Fruit fly (Drosophila melanogaster) whole organism, embryonic: ENCODE data around the gene CG3748.

Experiments
- B-H2 ChIP-seq: fragments of 200-800 bp; sonication (Bioruptor generic); optimal IDR thresholded peaks from 2 replicates; lab custom pipeline; 2018; ENCODE audit warnings: missing biosample characterization, mild to moderate bottlenecking, missing genetic modification characterization
- CG10543 ChIP-seq: fragments of 200-800 bp; sonication (Bioruptor generic); optimal IDR thresholded peaks from 3 replicates; lab custom pipeline; 2017; ENCODE audit warnings: missing biosample characterization, mild to moderate bottlenecking, missing genetic modification characterization, moderate library complexity
- CG11456 ChIP-seq: fragments of 200-800 bp; sonication (Bioruptor generic); IDR thresholded peaks from 3 replicates; pipeline ENCODE4 v1.3.6; 2022; ENCODE audit warnings: missing biosample characterization, missing genetic modification characterization
- CG11504 ChIP-seq: fragments of 200-800 bp; sonication (Bioruptor generic); optimal IDR thresholded peaks from 3 replicates; lab custom pipeline; 2019; ENCODE audit warnings: missing biosample characterization, mild to moderate bottlenecking, missing genetic modification characterization, moderate library complexity
- CG11723 ChIP-seq: fragments of 200-800 bp; sonication (Bioruptor generic); optimal IDR thresholded peaks from 2 replicates; lab custom pipeline; 2017; ENCODE audit warnings: missing biosample characterization, mild to moderate bottlenecking, missing genetic modification characterization
- CG12659 ChIP-seq: fragments of 200-800 bp; sonication (Bioruptor generic); optimal IDR thresholded peaks from 3 replicates; lab custom pipeline; 2017; ENCODE audit warnings: mild to moderate bottlenecking, missing biosample characterization, missing genetic modification reagents, missing genetic modification characterization
- CG13424 ChIP-seq: fragments of 200-800 bp; sonication (Bioruptor generic); optimal IDR thresholded peaks from 2 replicates; lab custom pipeline; 2019; ENCODE audit warnings: missing biosample characterization, mild to moderate bottlenecking, missing genetic modification characterization, moderate library complexity
- CG1832 ChIP-seq: fragments of 200-800 bp; sonication (Bioruptor generic); optimal IDR thresholded peaks from 2 replicates; lab custom pipeline; 2017; ENCODE audit warnings: missing biosample characterization, mild to moderate bottlenecking, missing genetic modification characterization, inconsistent platforms
- CG2116 ChIP-seq: fragments of 200-800 bp; sonication (Bioruptor generic); optimal IDR thresholded peaks from 3 replicates; lab custom pipeline; 2018; ENCODE audit warnings: missing biosample characterization, mild to moderate bottlenecking, missing genetic modification characterization
- CG31388 ChIP-seq: fragments of 200-800 bp; sonication (Bioruptor generic); optimal IDR thresholded peaks from 2 replicates; lab custom pipeline; 2016; ENCODE audit warnings: missing biosample characterization, missing genetic modification characterization
- CG3163 ChIP-seq: fragments of 200-800 bp; sonication (Bioruptor generic); optimal IDR thresholded peaks from 3 replicates; lab custom pipeline; 2016; ENCODE audit warnings: missing biosample characterization, missing genetic modification characterization
- CG33557 ChIP-seq: fragments of 200-800 bp; sonication (Bioruptor generic); optimal IDR thresholded peaks from 2 replicates; lab custom pipeline; 2019; ENCODE audit warnings: missing biosample characterization, mild to moderate bottlenecking, missing genetic modification characterization, moderate library complexity
- CG4328 ChIP-seq: fragments of 200-800 bp; sonication (Bioruptor generic); optimal IDR thresholded peaks from 3 replicates; lab custom pipeline; 2017; ENCODE audit warnings: missing biosample characterization, missing genetic modification reagents, missing genetic modification characterization
- CG4404 ChIP-seq: fragments of 200-800 bp; sonication (Bioruptor generic); IDR thresholded peaks from 2 replicates; pipeline ENCODE4 v1.3.6; 2022; ENCODE audit warnings: missing biosample characterization, missing genetic modification characterization
- CG4424 ChIP-seq: fragments of 200-800 bp; sonication (Bioruptor generic); optimal IDR thresholded peaks from 3 replicates; lab custom pipeline; 2016; ENCODE audit warnings: missing biosample characterization, missing genetic modification characterization
- CG6272 ChIP-seq: fragments of 200-800 bp; sonication (Bioruptor generic); IDR thresholded peaks from 2 replicates; pipeline ENCODE4 v1.3.6; 2022; ENCODE audit warnings: missing biosample characterization, missing genetic modification characterization
- CG7357 ChIP-seq: fragments of 200-800 bp; sonication (Bioruptor generic); IDR thresholded peaks from 3 replicates; pipeline ENCODE4 v1.3.6; 2022; ENCODE audit warnings: missing biosample characterization, missing genetic modification characterization
- CG8359 ChIP-seq: fragments of 200-800 bp; sonication (Bioruptor generic); optimal IDR thresholded peaks from 2 replicates; lab custom pipeline; 2017; ENCODE audit warnings: missing biosample characterization, mild to moderate bottlenecking, missing genetic modification characterization, borderline replicate concordance
- CG9932 ChIP-seq: fragments of 200-800 bp; sonication (Bioruptor generic); IDR thresholded peaks from 2 replicates; pipeline ENCODE4 v1.3.6; 2022; ENCODE audit warnings: missing biosample characterization, missing genetic modification characterization
- Dek ChIP-seq: fragments of 200-800 bp; sonication (Bioruptor generic); optimal IDR thresholded peaks from 3 replicates; lab custom pipeline; 2019; ENCODE audit warnings: missing biosample characterization, mild to moderate bottlenecking, missing genetic modification characterization, moderate library complexity
- Dip3 ChIP-seq: fragments of 200-800 bp; sonication (Bioruptor generic); optimal IDR thresholded peaks from 3 replicates; lab custom pipeline; 2016; ENCODE audit warnings: missing biosample characterization, missing genetic modification characterization
- Doc2 ChIP-seq: fragments of 200-800 bp; sonication (Bioruptor generic); IDR thresholded peaks from 2 replicates; pipeline ENCODE4 v1.3.6; 2022; ENCODE audit warnings: missing biosample characterization, missing genetic modification characterization
- Dref ChIP-seq: fragments of 200-800 bp; sonication (Bioruptor generic); IDR thresholded peaks from 2 replicates; pipeline ENCODE4 v1.3.6; 2022; ENCODE audit warnings: missing biosample characterization, missing genetic modification characterization
- Drgx ChIP-seq: fragments of 200-800 bp; sonication (Bioruptor generic); IDR thresholded peaks from 2 replicates; pipeline ENCODE4 v1.3.6; 2022; ENCODE audit warnings: missing biosample characterization, missing genetic modification characterization
- Fer1 ChIP-seq: fragments of 200-800 bp; sonication (Bioruptor generic); optimal IDR thresholded peaks from 2 replicates; lab custom pipeline; 2017; ENCODE audit warnings: missing biosample characterization, mild to moderate bottlenecking, missing genetic modification characterization
- H15 ChIP-seq: fragments of 200-800 bp; sonication (Bioruptor generic); IDR thresholded peaks from 3 replicates; pipeline ENCODE4 v1.3.6; 2022; ENCODE audit warnings: missing biosample characterization, missing genetic modification characterization
- HHEX ChIP-seq: fragments of 200-800 bp; sonication (Bioruptor generic); optimal IDR thresholded peaks from 3 replicates; lab custom pipeline; 2017; ENCODE audit warnings: missing biosample characterization, mild to moderate bottlenecking, missing genetic modification characterization, missing genetic modification reagents
- Hr39 ChIP-seq: fragments of >200 bp; optimal IDR thresholded peaks from 2 replicates; lab custom pipeline; 2017
- Lhr ChIP-seq: fragments of 200-800 bp; sonication (Bioruptor generic); optimal IDR thresholded peaks from 3 replicates; lab custom pipeline; 2017; ENCODE audit warnings: mild to moderate bottlenecking, missing biosample characterization, missing genetic modification reagents, missing genetic modification characterization
- Max ChIP-seq: fragments of 200-800 bp; sonication (Bioruptor generic); optimal IDR thresholded peaks from 2 replicates; lab custom pipeline; 2016; ENCODE audit warnings: missing biosample characterization, mild to moderate bottlenecking, missing genetic modification characterization
- NFAT ChIP-seq: fragments of 200-800 bp; sonication (Bioruptor generic); IDR thresholded peaks from 2 replicates; pipeline ENCODE4 v1.3.6; 2022; ENCODE audit warnings: missing biosample characterization, missing genetic modification characterization
- Nf-YA ChIP-seq: fragments of 200-800 bp; sonication (Bioruptor generic); IDR thresholded peaks from 2 replicates; pipeline ENCODE4 v1.3.6; 2022; ENCODE audit warnings: missing biosample characterization, missing genetic modification characterization
- Ptx1 ChIP-seq: fragments of 200-800 bp; sonication (Bioruptor generic); IDR thresholded peaks from 2 replicates; pipeline ENCODE4 v1.3.6; 2022; ENCODE audit warnings: missing biosample characterization, missing genetic modification characterization
- Rfx ChIP-seq: fragments of 200-800 bp; sonication (Bioruptor generic); IDR thresholded peaks from 2 replicates; pipeline ENCODE4 v1.3.6; 2022; ENCODE audit warnings: missing biosample characterization, missing genetic modification characterization
- al ChIP-seq: fragments of 200-800 bp; sonication (Bioruptor generic); IDR thresholded peaks from 2 replicates; pipeline ENCODE4 v1.3.6; 2022; ENCODE audit warnings: missing biosample characterization, missing genetic modification characterization
- ase ChIP-seq: fragments of 200-800 bp; sonication (Bioruptor generic); IDR thresholded peaks from 3 replicates; pipeline ENCODE4 v1.3.6; 2022; ENCODE audit warnings: missing biosample characterization, missing genetic modification characterization
- bcd ChIP-seq: fragments of 200-800 bp; sonication (Bioruptor generic); optimal IDR thresholded peaks from 2 replicates; lab custom pipeline; 2017; ENCODE audit warnings: missing biosample characterization, mild to moderate bottlenecking, missing genetic modification characterization
- eyg ChIP-seq: fragments of 200-800 bp; sonication (Bioruptor generic); optimal IDR thresholded peaks from 3 replicates; lab custom pipeline; 2016; ENCODE audit warnings: missing biosample characterization, missing genetic modification characterization
- fd3F ChIP-seq: fragments of 200-800 bp; sonication (Bioruptor generic); optimal IDR thresholded peaks from 2 replicates; lab custom pipeline; 2018; ENCODE audit warnings: missing biosample characterization, mild to moderate bottlenecking, missing genetic modification characterization, moderate library complexity
- hth ChIP-seq: fragments of >200 bp; optimal IDR thresholded peaks from 2 replicates; lab custom pipeline; 2017; ENCODE audit warnings: inconsistent platforms
- jigr1 ChIP-seq: fragments of 200-800 bp; sonication (Bioruptor generic); IDR thresholded peaks from 3 replicates; pipeline ENCODE4 v1.3.6; 2022; ENCODE audit warnings: missing biosample characterization, missing genetic modification characterization
- lmd ChIP-seq: fragments of 200-800 bp; sonication (Bioruptor generic); IDR thresholded peaks from 2 replicates; pipeline ENCODE4 v1.3.6; 2022; ENCODE audit warnings: missing biosample characterization, missing genetic modification characterization
- maf-S ChIP-seq: fragments of 200-800 bp; sonication (Bioruptor generic); optimal IDR thresholded peaks from 2 replicates; lab custom pipeline; 2016; ENCODE audit warnings: missing biosample characterization, missing genetic modification characterization
- nmo ChIP-seq: fragments of 200-800 bp; sonication (Bioruptor generic); optimal IDR thresholded peaks from 2 replicates; lab custom pipeline; 2018; ENCODE audit warnings: missing biosample characterization, mild to moderate bottlenecking, missing genetic modification characterization, moderate library complexity
- otp ChIP-seq: fragments of 200-800 bp; sonication (Bioruptor generic); IDR thresholded peaks from 3 replicates; pipeline ENCODE4, ENCODE4 v1.3.6; 2022; ENCODE audit warnings: missing biosample characterization, missing genetic modification characterization
- slbo ChIP-seq: fragments of 200-800 bp; sonication (Bioruptor generic); IDR thresholded peaks from 2 replicates; pipeline ENCODE4 v1.3.6; 2022; ENCODE audit warnings: missing biosample characterization, missing genetic modification characterization
- trh ChIP-seq: fragments of 200-800 bp; sonication (Bioruptor generic); optimal IDR thresholded peaks from 2 replicates; lab custom pipeline; 2016; ENCODE audit warnings: missing biosample characterization, missing genetic modification characterization
- unpg ChIP-seq: fragments of 200-800 bp; sonication (Bioruptor generic); optimal IDR thresholded peaks from 3 replicates; lab custom pipeline; 2018; ENCODE audit warnings: missing biosample characterization, mild to moderate bottlenecking, missing genetic modification characterization, moderate library complexity
- vvl ChIP-seq: fragments of 200-800 bp; sonication (Bioruptor generic); IDR thresholded peaks from 2 replicates; pipeline ENCODE4 v1.3.6; 2022; ENCODE audit warnings: missing biosample characterization, missing genetic modification characterization

CG3748 gene

DNA sequence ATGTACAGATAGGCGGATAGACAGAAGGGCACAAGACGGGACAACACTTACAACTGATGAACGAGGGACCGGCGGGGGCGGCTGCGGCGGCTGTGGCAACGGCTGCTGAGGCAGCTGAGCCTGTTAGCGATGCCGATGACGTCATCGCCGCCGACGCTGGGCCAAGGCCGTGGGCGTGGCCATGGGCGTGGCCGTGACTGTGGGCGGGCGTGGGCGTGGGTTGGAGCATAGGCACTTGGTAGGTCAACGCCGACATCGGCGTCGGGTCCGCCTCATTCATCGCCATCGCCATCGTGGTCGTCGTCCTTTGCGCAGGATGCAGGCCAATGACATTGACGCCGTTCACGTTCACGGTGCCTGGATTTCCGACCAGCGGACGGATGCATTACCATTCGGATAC, 35.2 kb downstream of the CG3748 start:
- TF ChIP-seq hth (no peak), Dref (GFP tag; lab: Robert Waterston, UW) (0 out of 2 replicates have a peak, but pooled peaks have one; percentile 21), CG11504 (tag; lab: Kevin White, UChicago) (no peak), CG31388 (no peak), CG11456 (GFP tag; lab: Robert Waterston, UW) (0 out of 3 replicates have a peak, but pooled peaks have one; percentile 44), Nf-YA (GFP tag; lab: Robert Waterston, UW) (0 out of 2 replicates have a peak, but pooled peaks have one; percentile 15), Lhr (GFP tag; lab: Kevin White, UChicago) (no peak), CG9932 (GFP tag; lab: Robert Waterston, UW) (0 out of 2 replicates have a peak, but pooled peaks have one; percentile 24), slbo (GFP tag; lab: Robert Waterston, UW) (0 out of 2 replicates have a peak, but pooled peaks have one; percentile 28), jigr1 (0 out of 3 replicates have a peak, but pooled peaks have one; percentile 22), Hr39 (lab: Kevin White, UChicago) (peak; percentile 94), CG6272 (0 out of 2 replicates have a peak, but pooled peaks have one; percentile 35), CG4424 (GFP tag; lab: Kevin White, UChicago) (no peak), eyg (no peak), CG33557 (GFP tag; lab: Kevin White, UChicago) (no peak), CG1832 (peak; percentile 7), Doc2 (0 out of 2 replicates have a peak, but pooled peaks have one; percentile 7), CG2116 (GFP tag; lab: Kevin White, UChicago) (no peak), CG7357 (GFP tag; lab: Robert Waterston, UW) (0 out of 3 replicates have a peak, but pooled peaks have one; percentile 22), Dip3 (GFP tag; lab: Kevin White, UChicago) (no peak), CG4404 (GFP tag; lab: Robert Waterston, UW) (0 out of 2 replicates have a peak, but pooled peaks have one; percentile 32)

DNA sequence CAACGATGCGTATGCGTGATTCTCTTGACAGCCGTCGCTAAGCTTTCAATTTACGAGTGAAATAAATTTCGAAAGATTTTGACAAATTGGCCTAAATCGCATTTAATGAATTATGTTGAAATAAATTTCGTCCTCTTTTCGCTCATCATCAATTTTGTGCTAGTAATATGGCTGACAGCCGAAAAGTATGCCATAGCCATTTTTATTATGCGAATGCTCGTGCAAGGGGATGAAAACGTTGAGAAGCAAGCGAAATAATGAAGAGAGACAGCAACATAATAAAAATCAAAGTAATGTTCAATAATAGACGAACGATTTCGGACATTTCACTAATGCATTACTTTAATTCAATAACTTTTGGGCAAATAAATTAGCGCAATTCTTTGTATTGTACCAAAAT, 43.6 kb downstream of the CG3748 start:
- peak; percentile 46 for TF ChIP-seq CG8359 (GFP tag; lab: Kevin White, UChicago)
- TF ChIP-seq Max (GFP tag; lab: Kevin White, UChicago) = no peak
- no peak for TF ChIP-seq nmo (GFP tag; lab: Kevin White, UChicago)

DNA sequence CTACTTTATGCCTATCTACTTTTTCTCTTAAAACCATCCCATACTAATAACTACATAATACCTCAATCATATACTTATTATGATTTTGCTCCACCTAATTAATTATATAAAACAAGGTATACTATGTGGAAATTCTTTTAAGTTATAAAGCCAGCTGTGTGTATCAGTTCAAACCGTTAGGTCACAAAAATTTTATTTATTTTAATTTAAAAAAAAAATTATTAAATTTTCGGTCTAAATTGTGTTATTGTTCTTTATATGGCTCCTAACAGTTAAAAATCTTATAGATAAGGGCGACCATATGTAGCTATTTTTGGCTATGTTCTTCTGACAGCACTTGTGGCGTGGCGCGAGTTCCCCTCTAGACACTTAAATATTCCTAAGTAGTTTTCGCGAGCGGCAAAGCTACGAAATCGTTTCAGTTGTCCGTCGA, 44.6 kb downstream of the CG3748 start, which contains the start of gene Aldh:
Gene Aldh, plus strand, starts transcription at position 150 of the 433 bp plus-strand sequence.
- TF ChIP-seq ase (GFP tag; lab: Robert Waterston, UW) (no peak), NFAT (GFP tag; lab: Robert Waterston, UW) (peak; percentile 76), CG3163 (GFP tag; lab: Kevin White, UChicago) (peak; percentile 5), CG12659 (GFP tag; lab: Kevin White, UChicago) (peak; percentile 28), al (GFP tag; lab: Robert Waterston, UW) (peak; percentile 48; the same call in 1 of the 2 replicates), lmd (GFP tag; lab: Robert Waterston, UW) (peak; percentile 52; the same call in 1 of the 2 replicates), CG4328 (GFP tag; lab: Kevin White, UChicago) (peak; percentile 20), CG11723 (GFP tag; lab: Kevin White, UChicago) (no peak), maf-S (GFP tag; lab: Kevin White, UChicago) (no peak), Dek (tag; lab: Kevin White, UChicago) (peak; percentile 56), H15 (GFP tag; lab: Robert Waterston, UW) (no peak), CG13424 (tag; lab: Kevin White, UChicago) (peak; percentile 35), CG10543 (peak; percentile 54), HHEX (GFP tag; lab: Kevin White, UChicago) (peak; percentile 18), B-H2 (peak; percentile 50), Fer1 (peak; percentile 39), otp (GFP tag; lab: Robert Waterston, UW) (no peak), Drgx (GFP tag; lab: Robert Waterston, UW) (peak; percentile 65), trh (GFP tag; lab: Kevin White, UChicago) (no peak), Rfx (peak; percentile 80), Ptx1 (GFP tag; lab: Robert Waterston, UW) (peak; percentile 53; the same call in 1 of the 2 replicates), fd3F (peak; percentile 32), vvl (GFP tag; lab: Robert Waterston, UW) (peak; percentile 20; the same call in 1 of the 2 replicates), bcd (GFP tag; lab: Kevin White, UChicago) (peak; percentile 33), unpg (GFP tag; lab: Kevin White, UChicago) (no peak), CG1832 (no peak)
